In the genomic region with DNA sequence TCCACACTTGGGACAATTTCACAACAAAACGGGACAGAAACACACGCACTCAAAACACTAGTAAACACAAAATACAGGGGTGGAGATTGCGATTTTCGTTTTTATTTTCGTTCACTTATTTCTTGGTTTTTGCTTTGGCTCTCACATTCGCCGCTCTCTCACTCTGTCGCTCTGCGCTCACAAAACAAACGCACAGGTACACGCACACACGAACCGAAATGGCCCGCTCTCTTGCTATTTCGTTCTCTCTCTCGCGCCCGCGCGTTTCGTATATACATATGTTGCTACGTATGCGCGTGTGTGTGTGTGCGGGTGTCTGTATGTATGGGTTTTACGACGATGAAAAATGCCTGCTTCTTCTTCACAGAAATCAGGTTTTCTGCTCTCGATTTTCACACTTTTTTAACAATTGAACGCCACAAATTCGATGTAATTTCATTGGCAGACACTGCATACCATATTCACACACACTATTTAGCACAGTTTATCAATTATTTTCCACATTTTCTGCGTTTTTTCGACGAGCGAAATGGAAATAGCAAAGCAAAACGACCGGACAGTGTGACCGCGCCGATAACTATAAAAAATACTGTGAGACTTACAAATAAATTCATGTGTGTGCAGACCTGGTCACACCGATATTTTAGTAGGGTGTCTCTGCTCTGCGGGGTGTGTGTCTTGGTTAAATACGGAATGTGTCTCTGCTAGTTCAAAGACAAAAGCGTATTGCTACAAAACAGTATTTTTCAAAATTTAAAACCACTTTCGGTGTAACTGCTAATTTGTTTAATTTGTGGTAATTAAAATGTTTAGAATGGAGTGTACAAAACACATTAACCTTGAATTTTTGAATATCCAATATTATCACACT, we compare ENCODE assay signal across 1 fruit fly cellular context.
TF ChIP-seq lines count a peak whose summit lies in the region.

A gene (minus strand): TSS at position 584 of the 871 bp plus-strand sequence.

TF ChIP-seq in whole organism, embryonic, 481 proteins besides CTCF, POLR2A, EP300 and RAD21 (continued from another document):
- TF ChIP-seq Gsc (GFP tag; IDR thresholded peaks at IDR 0.05; lab: Robert Waterston, UW) (no peak), cato (GFP tag; optimal IDR thresholded peaks at IDR 0.05; lab: Kevin White, UChicago; ENCODE audit: borderline replicate concordance) (no peak), CG11085 (GFP tag; IDR thresholded peaks at IDR 0.05; lab: Robert Waterston, UW) (no peak), dmrt11E (tag; optimal IDR thresholded peaks at IDR 0.05; lab: Kevin White, UChicago) (peak; percentile 6), inv (GFP tag; IDR thresholded peaks at IDR 0.05; lab: Robert Waterston, UW; ENCODE audit: partially characterized antibody) (no peak), CG34422 (GFP tag; IDR thresholded peaks at IDR 0.05; lab: Robert Waterston, UW) (no peak), CG6683 (GFP tag; optimal IDR thresholded peaks at IDR 0.05; lab: Kevin White, UChicago) (no peak), unc-4 (GFP tag; IDR thresholded peaks at IDR 0.05; lab: Robert Waterston, UW; ENCODE audit: partially characterized antibody) (no peak), jigr1 (GFP tag; IDR thresholded peaks at IDR 0.05; lab: Robert Waterston, UW) (no peak), Max (GFP tag; optimal IDR thresholded peaks at IDR 0.05; lab: Kevin White, UChicago) (no peak), Antp (GFP tag; optimal IDR thresholded peaks at IDR 0.05; lab: Kevin White, UChicago) (no peak), Hand (GFP tag; optimal IDR thresholded peaks at IDR 0.05; lab: Kevin White, UChicago) (no peak), Lhr (GFP tag; optimal IDR thresholded peaks at IDR 0.05; lab: Kevin White, UChicago) (peak; percentile 96), vnd (GFP tag; IDR thresholded peaks at IDR 0.05; lab: Robert Waterston, UW; ENCODE audit: partially characterized antibody) (no peak), eyg (GFP tag; optimal IDR thresholded peaks at IDR 0.05; lab: Kevin White, UChicago) (no peak), CG9215 (GFP tag; IDR thresholded peaks at IDR 0.05; lab: Robert Waterston, UW) (no peak), gsb-n (tag; optimal IDR thresholded peaks at IDR 0.05; lab: Kevin White, UChicago) (no peak), cad (GFP tag; optimal IDR thresholded peaks at IDR 0.05; lab: Kevin White, UChicago) (peak; percentile 11), CG11696 (GFP tag; IDR thresholded peaks at IDR 0.05; lab: Robert Waterston, UW) (no peak), CG4282 (GFP tag; optimal IDR thresholded peaks at IDR 0.05; lab: Kevin White, UChicago) (no peak), chif (GFP tag; optimal IDR thresholded peaks at IDR 0.05; lab: Kevin White, UChicago) (peak in 1 of 2 experiments; percentile 32), eve (GFP tag; optimal IDR thresholded peaks at IDR 0.05; lab: Kevin White, UChicago) (no peak), CG18476 (GFP tag; optimal IDR thresholded peaks at IDR 0.05; lab: Kevin White, UChicago) (no peak), zfh1 (GFP tag; IDR thresholded peaks at IDR 0.05; lab: Robert Waterston, UW) (no peak), lilli (GFP tag; optimal IDR thresholded peaks at IDR 0.05; lab: Kevin White, UChicago) (no peak), CG33213 (GFP tag; optimal IDR thresholded peaks at IDR 0.05; lab: Kevin White, UChicago) (peak; percentile 93), vfl (GFP tag; optimal IDR thresholded peaks at IDR 0.05; lab: Kevin White, UChicago) (no peak), Gug (GFP tag; IDR thresholded peaks at IDR 0.05; lab: Robert Waterston, UW) (no peak), CG8359 (GFP tag; optimal IDR thresholded peaks at IDR 0.05; lab: Kevin White, UChicago; ENCODE audit: borderline replicate concordance) (no peak), Abd-B (GFP tag; optimal IDR thresholded peaks at IDR 0.05; lab: Kevin White, UChicago) (peak; percentile 87), scrt (GFP tag; optimal IDR thresholded peaks at IDR 0.05; lab: Kevin White, UChicago) (no peak), CG12391 (tag; optimal IDR thresholded peaks at IDR 0.05; lab: Kevin White, UChicago) (peak; percentile 2), esg (GFP tag; conservative IDR thresholded peaks at IDR 0.05; lab: Robert Waterston, UW) (no peak), Fer1 (GFP tag; optimal IDR thresholded peaks at IDR 0.05; lab: Kevin White, UChicago) (peak; percentile 10), pros (GFP tag; optimal IDR thresholded peaks at IDR 0.05; lab: Kevin White, UChicago) (peak; percentile 61), CG13775 (GFP tag; optimal IDR thresholded peaks at IDR 0.05; lab: Kevin White, UChicago) (no peak), CG30020 (tag; optimal IDR thresholded peaks at IDR 0.05; lab: Kevin White, UChicago) (no peak), lov (optimal IDR thresholded peaks at IDR 0.05; lab: Kevin White, UChicago) (no peak), lov (GFP tag; IDR thresholded peaks at IDR 0.05; lab: Robert Waterston, UW) (no peak), hbn (GFP tag; IDR thresholded peaks at IDR 0.05; lab: Robert Waterston, UW; ENCODE audit: partially characterized antibody) (no peak), Sry-β (GFP tag; optimal IDR thresholded peaks at IDR 0.05; lab: Kevin White, UChicago) (no peak), gsb (GFP tag; IDR thresholded peaks at IDR 0.05; lab: Robert Waterston, UW) (no peak), Myb (GFP tag; optimal IDR thresholded peaks at IDR 0.05; lab: Kevin White, UChicago) (peak; percentile 100), exex (tag; optimal IDR thresholded peaks at IDR 0.05; lab: Kevin White, UChicago) (no peak), Ets65A (GFP tag; lab: Kevin White, UChicago) (no peak), Jarid2 (GFP tag; optimal IDR thresholded peaks at IDR 0.05; lab: Kevin White, UChicago) (peak; percentile 72), CG10979 (tag; optimal IDR thresholded peaks at IDR 0.05; lab: Kevin White, UChicago) (no peak), caup (GFP tag; optimal IDR thresholded peaks at IDR 0.05; lab: Kevin White, UChicago; ENCODE audit: severe bottlenecking) (no peak), gfzf (GFP tag; optimal IDR thresholded peaks at IDR 0.05; lab: Kevin White, UChicago) (peak; percentile 99), Mrtf (GFP tag; IDR thresholded peaks at IDR 0.05; lab: Robert Waterston, UW) (no peak), CG18619 (GFP tag; optimal IDR thresholded peaks at IDR 0.05; lab: Kevin White, UChicago) (no peak), Ravus (GFP tag; IDR thresholded peaks at IDR 0.05; lab: Robert Waterston, UW) (no peak), emc (GFP tag; optimal IDR thresholded peaks at IDR 0.05; lab: Kevin White, UChicago) (no peak), Atf3 (GFP tag; optimal IDR thresholded peaks at IDR 0.05; lab: Kevin White, UChicago) (no peak), nerfin-1 (tag; optimal IDR thresholded peaks at IDR 0.05; lab: Kevin White, UChicago) (peak; percentile 90), NK7.1 (GFP tag; optimal IDR thresholded peaks at IDR 0.05; lab: Kevin White, UChicago) (no peak), Lpt (GFP tag; optimal IDR thresholded peaks at IDR 0.05; lab: Kevin White, UChicago) (no peak), gcm (GFP tag; optimal IDR thresholded peaks at IDR 0.05; lab: Kevin White, UChicago) (peak; percentile 64), Kr (GFP tag; optimal IDR thresholded peaks at IDR 0.05; lab: Kevin White, UChicago) (no peak), br (optimal IDR thresholded peaks at IDR 0.05; lab: Kevin White, UChicago) (no peak), CrebB (tag; optimal IDR thresholded peaks at IDR 0.05; lab: Kevin White, UChicago) (no peak), corto (GFP tag; optimal IDR thresholded peaks at IDR 0.05; lab: Kevin White, UChicago) (no peak), CG8290 (GFP tag; optimal IDR thresholded peaks at IDR 0.05; lab: Kevin White, UChicago) (peak; percentile 13), CG8290 (tag; optimal IDR thresholded peaks at IDR 0.05; lab: Kevin White, UChicago) (peak in 1 of 2 experiments; percentile 41), Side (GFP tag; optimal IDR thresholded peaks at IDR 0.05; lab: Kevin White, UChicago) (no peak), NFAT (GFP tag; IDR thresholded peaks at IDR 0.05; lab: Robert Waterston, UW) (no peak), CG15479 (GFP tag; optimal IDR thresholded peaks at IDR 0.05; lab: Kevin White, UChicago) (peak; percentile 98), Nf-YA (GFP tag; IDR thresholded peaks at IDR 0.05; lab: Robert Waterston, UW) (no peak), CG2712 (tag; optimal IDR thresholded peaks at IDR 0.05; lab: Kevin White, UChicago) (peak; percentile 59), danr (GFP tag; IDR thresholded peaks at IDR 0.05; lab: Robert Waterston, UW) (no peak), CG17328 (GFP tag; IDR thresholded peaks at IDR 0.05; lab: Robert Waterston, UW) (no peak), oc (tag; optimal IDR thresholded peaks at IDR 0.05; lab: Kevin White, UChicago) (no peak), CG16779 (GFP tag; IDR thresholded peaks at IDR 0.05; lab: Robert Waterston, UW) (no peak), CG8765 (GFP tag; IDR thresholded peaks at IDR 0.05; lab: Robert Waterston, UW) (no peak), CG9797 (GFP tag; optimal IDR thresholded peaks at IDR 0.05; lab: Kevin White, UChicago) (peak; percentile 99), schlank (tag; optimal IDR thresholded peaks at IDR 0.05; lab: Kevin White, UChicago) (no peak), CG1233 (GFP tag; optimal IDR thresholded peaks at IDR 0.05; lab: Kevin White, UChicago) (no peak), CG10209 (GFP tag; optimal IDR thresholded peaks at IDR 0.05; lab: Kevin White, UChicago) (no peak), CG6813 (GFP tag; optimal IDR thresholded peaks at IDR 0.05; lab: Kevin White, UChicago) (peak; percentile 18), dysf (GFP tag; IDR thresholded peaks at IDR 0.05; lab: Robert Waterston, UW) (no peak), CG6791 (GFP tag; IDR thresholded peaks at IDR 0.05; lab: Robert Waterston, UW; ENCODE audit: partially characterized antibody) (no peak), H2.0 (GFP tag; IDR thresholded peaks at IDR 0.05; lab: Robert Waterston, UW) (no peak), otp (GFP tag; IDR thresholded peaks at IDR 0.05; lab: Robert Waterston, UW) (no peak), rib (GFP tag; IDR thresholded peaks at IDR 0.05; lab: Robert Waterston, UW) (no peak), CG6654 (GFP tag; optimal IDR thresholded peaks at IDR 0.05; lab: Kevin White, UChicago) (no peak), onecut (GFP tag; IDR thresholded peaks at IDR 0.05; lab: Robert Waterston, UW) (no peak), hb (GFP tag; IDR thresholded peaks at IDR 0.05; lab: Robert Waterston, UW; ENCODE audit: partially characterized antibody) (no peak), zf30C (GFP tag; optimal IDR thresholded peaks at IDR 0.05; lab: Kevin White, UChicago) (no peak), crp (GFP tag; optimal IDR thresholded peaks at IDR 0.05; lab: Kevin White, UChicago) (no peak)
